Fruit fly (Drosophila melanogaster) whole organism, adult: ENCODE measurements around the gene CG12118.

Experiments
- CG11617 ChIP-seq: fragments of 200-800 bp; sonication (Bioruptor generic); optimal IDR thresholded peaks from 2 replicates; lab custom pipeline; 2017; ENCODE audit warnings: mild to moderate bottlenecking, missing biosample characterization, missing genetic modification reagents, missing genetic modification characterization
- CG12768 ChIP-seq: fragments of 200-800 bp; sonication (Bioruptor generic); optimal IDR thresholded peaks from 2 replicates; lab custom pipeline; 2017; ENCODE audit warnings: missing biosample characterization, missing genetic modification characterization, mild to moderate bottlenecking, moderate library complexity, missing genetic modification reagents
- CG14711 ChIP-seq: fragments of 200-800 bp; sonication (Bioruptor generic); optimal IDR thresholded peaks from 2 replicates; lab custom pipeline; 2018; ENCODE audit warnings: missing biosample characterization, mild to moderate bottlenecking, missing genetic modification characterization, moderate library complexity
- CG1620 ChIP-seq: fragments of 200-800 bp; sonication (Bioruptor generic); optimal IDR thresholded peaks from 2 replicates; lab custom pipeline; 2016; ENCODE audit warnings: missing biosample characterization, missing genetic modification characterization
- CG33017 ChIP-seq: fragments of 200-800 bp; sonication (Bioruptor generic); optimal IDR thresholded peaks from 2 replicates; lab custom pipeline; 2018; ENCODE audit warnings: missing biosample characterization, mild to moderate bottlenecking, missing genetic modification characterization, moderate library complexity
- CG5204 ChIP-seq: fragments of 200-800 bp; sonication (Bioruptor generic); optimal IDR thresholded peaks from 2 replicates; lab custom pipeline; 2016; ENCODE audit warnings: missing biosample characterization, missing genetic modification characterization
- CG7045 ChIP-seq: fragments of 200-800 bp; sonication (Bioruptor generic); optimal IDR thresholded peaks from 2 replicates; lab custom pipeline; 2017; ENCODE audit warnings: missing biosample characterization, mild to moderate bottlenecking, missing genetic modification characterization
- CG7101 ChIP-seq: fragments of 200-800 bp; sonication (Bioruptor generic); optimal IDR thresholded peaks from 2 replicates; lab custom pipeline; 2018; ENCODE audit warnings: missing biosample characterization, mild to moderate bottlenecking, missing genetic modification characterization, moderate library complexity
- Clk ChIP-seq: fragments of 200-800 bp; sonication (Bioruptor generic); optimal IDR thresholded peaks from 2 replicates; lab custom pipeline; 2017; ENCODE audit warnings: missing biosample characterization, missing genetic modification characterization
- Crg-1 ChIP-seq: fragments of 200-800 bp; sonication (Bioruptor generic); optimal IDR thresholded peaks from 2 replicates; lab custom pipeline; 2016; ENCODE audit warnings: missing biosample characterization, missing genetic modification characterization
- Hr96 ChIP-seq: fragments of 200-800 bp; sonication (Bioruptor generic); optimal IDR thresholded peaks from 2 replicates; lab custom pipeline; 2016; ENCODE audit warnings: missing biosample characterization, missing genetic modification characterization
- Mnt ChIP-seq: fragments of 200-800 bp; sonication (Bioruptor generic); optimal IDR thresholded peaks from 2 replicates; lab custom pipeline; 2016; ENCODE audit warnings: missing biosample characterization, mild to moderate bottlenecking, missing genetic modification characterization
- bab1 ChIP-seq: fragments of 200-800 bp; sonication (Bioruptor generic); optimal IDR thresholded peaks from 3 replicates; lab custom pipeline; 2019; ENCODE audit warnings: missing biosample characterization, mild to moderate bottlenecking, missing genetic modification characterization, moderate library complexity
- cic ChIP-seq: fragments of 200-800 bp; sonication (Bioruptor generic); optimal IDR thresholded peaks from 2 replicates; lab custom pipeline; 2017; ENCODE audit warnings: missing biosample characterization, mild to moderate bottlenecking, missing genetic modification characterization, moderate library complexity
- cnc ChIP-seq, 2 experiments: fragments of >200 bp; optimal IDR thresholded peaks; 2 replicates each; lab custom pipeline; 2017
- kay ChIP-seq: fragments of 200-800 bp; sonication (Bioruptor generic); peaks from one replicate; lab custom pipeline; 2016; ENCODE audit warnings: missing biosample characterization, missing genetic modification characterization, borderline replicate concordance
- ovo ChIP-seq: fragments of 200-800 bp; sonication (Bioruptor generic); optimal IDR thresholded peaks from 2 replicates; lab custom pipeline; 2016; ENCODE audit warnings: missing biosample characterization, missing genetic modification characterization
- pad ChIP-seq: fragments of 200-800 bp; sonication (Bioruptor generic); optimal IDR thresholded peaks from 3 replicates; lab custom pipeline; 2017; ENCODE audit warnings: missing biosample characterization, missing genetic modification characterization, mild to moderate bottlenecking, moderate library complexity, missing genetic modification reagents
- tj ChIP-seq: fragments of 200-800 bp; sonication (Bioruptor generic); optimal IDR thresholded peaks from 3 replicates; lab custom pipeline; 2017; ENCODE audit warnings: missing biosample characterization, mild to moderate bottlenecking, missing genetic modification characterization, moderate library complexity
- toe ChIP-seq: fragments of 200-800 bp; sonication (Bioruptor generic); optimal IDR thresholded peaks from 2 replicates; lab custom pipeline; 2016; ENCODE audit warnings: missing biosample characterization, missing genetic modification characterization

The CG12118 gene

DNA sequence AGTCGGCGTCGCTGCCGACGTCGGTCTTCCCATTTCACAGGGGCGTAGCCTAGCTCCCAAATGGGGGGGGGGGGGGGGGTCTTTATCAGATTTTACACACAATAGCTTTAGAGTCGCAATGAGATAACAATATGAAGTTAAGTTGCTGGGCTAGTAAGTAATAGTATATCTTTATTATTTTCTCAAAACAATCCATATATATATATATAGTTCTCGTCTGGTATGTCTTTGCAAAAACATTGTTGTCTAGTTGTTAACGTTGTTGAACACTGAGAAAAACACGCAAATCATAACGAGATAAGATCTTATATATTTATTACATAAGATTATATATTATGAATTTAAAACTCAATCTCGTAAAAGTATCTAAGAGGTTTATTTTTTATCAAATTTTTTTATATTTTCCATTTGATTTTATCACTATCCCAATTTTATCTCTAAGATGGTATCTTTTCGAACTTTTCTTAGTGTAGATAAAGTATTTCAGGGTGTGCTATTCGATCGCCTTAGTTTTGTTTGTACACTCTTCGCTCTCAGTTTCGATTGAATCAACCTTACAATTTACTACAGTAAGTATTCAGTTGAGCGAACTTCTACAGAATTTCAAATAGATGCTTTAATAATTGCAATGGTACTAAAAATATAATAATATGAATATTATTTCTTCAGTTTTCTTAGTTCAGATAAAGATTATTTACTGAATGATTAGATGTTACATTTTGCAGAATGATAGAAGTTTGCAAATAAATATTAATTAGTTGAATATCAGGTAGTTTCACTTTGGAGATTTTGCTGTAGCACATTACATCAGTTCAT, 5.9 kb upstream of the CG12118 start:
- TF ChIP-seq bab1 (GFP tag; lab: Kevin White, UChicago) (peak; percentile 62), toe (GFP tag; lab: Kevin White, UChicago) (peak; percentile 22), CG11617 (GFP tag; lab: Kevin White, UChicago) (peak; percentile 91), CG7045 (GFP tag; lab: Kevin White, UChicago) (peak; percentile 84), CG14711 (peak; percentile 88), CG1620 (GFP tag; lab: Kevin White, UChicago) (peak; percentile 65), Clk (GFP tag; lab: Kevin White, UChicago) (peak; percentile 43), cic (peak; percentile 71), Hr96 (GFP tag; lab: Kevin White, UChicago) (peak; percentile 39), CG5204 (GFP tag; lab: Kevin White, UChicago) (peak; percentile 35), cnc (optimal IDR thresholded peaks at IDR 0.05; lab: Kevin White, UChicago) (no peak), tj (GFP tag; lab: Kevin White, UChicago) (peak; percentile 80), pad (GFP tag; lab: Kevin White, UChicago) (peak; percentile 80), ovo (peak; percentile 45), CG12768 (GFP tag; lab: Kevin White, UChicago) (peak; percentile 76), Crg-1 (GFP tag; lab: Kevin White, UChicago) (peak; percentile 61), CG33017 (tag; lab: Kevin White, UChicago) (peak; percentile 83), Mnt (peak; percentile 64), kay (no peak), CG7101 (tag; lab: Kevin White, UChicago) (peak; percentile 95)

DNA sequence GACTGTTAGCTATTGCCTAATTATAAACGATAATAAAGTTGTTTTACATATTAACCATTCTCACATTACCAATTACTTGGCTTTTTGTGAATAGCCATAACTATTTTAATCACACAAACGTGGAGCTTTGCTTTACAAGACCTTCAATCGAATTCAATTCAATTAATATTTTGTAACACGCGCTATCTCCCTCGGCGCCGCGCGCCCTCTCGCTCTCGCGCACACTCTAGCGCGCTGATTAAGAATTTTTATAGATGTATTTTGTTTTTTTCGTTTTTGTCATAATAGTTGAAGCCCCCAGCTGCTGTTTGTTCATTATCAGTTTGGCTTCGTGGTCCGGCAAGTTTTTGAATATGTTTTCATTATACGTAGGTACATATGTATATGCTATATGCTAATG, 4.9 kb upstream of the CG12118 start:
- TF ChIP-seq Mnt (peak; percentile 84), CG7045 (GFP tag; lab: Kevin White, UChicago) (no peak)

- TF ChIP-seq kay (no peak), Mnt (peak; percentile 58)
Observed at dm6 chrX:9200234-9200633, 4.0 kb upstream of the CG12118 start.

DNA sequence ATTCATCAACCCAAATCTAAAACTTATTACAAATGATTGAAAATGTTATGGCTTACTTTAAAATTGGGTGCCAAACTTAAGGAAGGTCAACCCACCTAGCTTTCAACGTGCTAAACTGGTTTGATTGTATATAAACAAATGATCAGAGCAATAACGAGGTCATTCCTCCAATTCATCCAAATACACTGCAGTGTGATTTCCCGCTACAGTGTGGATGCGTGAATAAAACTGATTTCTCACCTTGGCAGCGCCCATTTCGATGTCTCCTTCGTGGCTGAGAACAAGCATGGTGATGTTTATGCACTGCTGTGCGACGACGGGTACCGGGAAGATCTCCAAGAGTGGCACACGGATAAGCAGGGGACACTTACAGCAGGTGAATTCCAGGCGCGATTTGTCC, 903 bp downstream of the CG12118 start:
- TF ChIP-seq Mnt, result no peak
- TF ChIP-seq Crg-1 (GFP tag; lab: Kevin White, UChicago), result no peak
- no peak for TF ChIP-seq CG5204 (GFP tag; lab: Kevin White, UChicago)
- no peak for TF ChIP-seq tj (GFP tag; lab: Kevin White, UChicago)
- no peak for TF ChIP-seq CG12768 (GFP tag; lab: Kevin White, UChicago)
- no peak for TF ChIP-seq bab1 (GFP tag; lab: Kevin White, UChicago)
- TF ChIP-seq CG11617 (GFP tag; lab: Kevin White, UChicago), result no peak
- TF ChIP-seq CG7045 (GFP tag; lab: Kevin White, UChicago), result no peak
- no peak for TF ChIP-seq cic
- no peak for TF ChIP-seq Clk (GFP tag; lab: Kevin White, UChicago)
- TF ChIP-seq cnc (optimal IDR thresholded peaks at IDR 0.05; lab: Kevin White, UChicago), result no peak
- TF ChIP-seq Hr96 (GFP tag; lab: Kevin White, UChicago), result no peak
- no peak for TF ChIP-seq CG14711
- no peak for TF ChIP-seq pad (GFP tag; lab: Kevin White, UChicago)
- no peak for TF ChIP-seq ovo
- TF ChIP-seq toe (GFP tag; lab: Kevin White, UChicago), result no peak
- TF ChIP-seq kay, result no peak
- TF ChIP-seq CG7101 (tag; lab: Kevin White, UChicago), result no peak
- TF ChIP-seq CG33017 (tag; lab: Kevin White, UChicago), result no peak
- no peak for TF ChIP-seq CG1620 (GFP tag; lab: Kevin White, UChicago)

- no peak for TF ChIP-seq cic
- peak; percentile 71 for TF ChIP-seq CG14711
- TF ChIP-seq tj (GFP tag; lab: Kevin White, UChicago), result no peak
- peak; percentile 38 for TF ChIP-seq CG33017 (tag; lab: Kevin White, UChicago)
- no peak for TF ChIP-seq kay
- TF ChIP-seq CG1620 (GFP tag; lab: Kevin White, UChicago), result peak; percentile 56
- peak; percentile 57 for TF ChIP-seq ovo
- peak; percentile 60 for TF ChIP-seq bab1 (GFP tag; lab: Kevin White, UChicago)
- peak; percentile 25 for TF ChIP-seq CG12768 (GFP tag; lab: Kevin White, UChicago)
- TF ChIP-seq cnc (optimal IDR thresholded peaks at IDR 0.05; lab: Kevin White, UChicago), result no peak
- peak; percentile 73 for TF ChIP-seq CG7101 (tag; lab: Kevin White, UChicago)
- TF ChIP-seq toe (GFP tag; lab: Kevin White, UChicago), result peak; percentile 24
- no peak for TF ChIP-seq CG7045 (GFP tag; lab: Kevin White, UChicago)
- TF ChIP-seq Hr96 (GFP tag; lab: Kevin White, UChicago), result no peak
- peak; percentile 31 for TF ChIP-seq pad (GFP tag; lab: Kevin White, UChicago)
- TF ChIP-seq Clk (GFP tag; lab: Kevin White, UChicago), result no peak
- peak; percentile 29 for TF ChIP-seq Mnt
- TF ChIP-seq CG5204 (GFP tag; lab: Kevin White, UChicago), result peak; percentile 39
- TF ChIP-seq CG11617 (GFP tag; lab: Kevin White, UChicago), result peak; percentile 25
- peak; percentile 28 for TF ChIP-seq Crg-1 (GFP tag; lab: Kevin White, UChicago)
Observed at dm6 chrX:9193604-9194003, 2.6 kb downstream of the CG12118 start, which contains the start of gene CG12106. Gene CG12106, plus strand, starts transcription at chrX:9193898.

DNA sequence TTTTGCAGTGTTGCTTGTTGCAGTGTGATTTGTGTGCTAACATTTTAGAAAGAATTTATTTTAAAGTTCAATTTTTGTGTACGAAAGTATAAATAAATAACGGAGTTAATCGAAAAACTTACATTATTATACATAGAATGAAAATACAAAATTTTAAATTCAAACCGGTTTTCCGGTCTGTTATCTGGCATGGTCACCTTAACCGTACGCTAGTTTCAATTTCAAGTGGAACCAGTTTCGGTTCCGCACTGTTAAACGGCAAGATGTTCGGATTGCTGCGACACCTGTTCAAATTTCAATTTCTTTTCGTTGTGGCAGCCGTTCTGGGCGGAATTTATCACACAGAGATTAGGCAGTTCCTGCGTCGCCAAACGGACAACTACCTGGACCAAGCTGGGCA, 3.8 kb downstream of the CG12118 start, which contains the start of gene CG12056:
CG12056 (plus strand) TSS at position 241 of the 400 bp plus-strand sequence.
- TF ChIP-seq cic (no peak), tj (GFP tag; lab: Kevin White, UChicago) (no peak), CG33017 (tag; lab: Kevin White, UChicago) (no peak), bab1 (GFP tag; lab: Kevin White, UChicago) (peak; percentile 35)
